Worm (Caenorhabditis elegans): ENCODE data around the gene Y7A5A.7.
A peak's percentile ranks its signal among the peaks of the same experiment; 100 is the strongest.

The Y7A5A.7 gene

DNA sequence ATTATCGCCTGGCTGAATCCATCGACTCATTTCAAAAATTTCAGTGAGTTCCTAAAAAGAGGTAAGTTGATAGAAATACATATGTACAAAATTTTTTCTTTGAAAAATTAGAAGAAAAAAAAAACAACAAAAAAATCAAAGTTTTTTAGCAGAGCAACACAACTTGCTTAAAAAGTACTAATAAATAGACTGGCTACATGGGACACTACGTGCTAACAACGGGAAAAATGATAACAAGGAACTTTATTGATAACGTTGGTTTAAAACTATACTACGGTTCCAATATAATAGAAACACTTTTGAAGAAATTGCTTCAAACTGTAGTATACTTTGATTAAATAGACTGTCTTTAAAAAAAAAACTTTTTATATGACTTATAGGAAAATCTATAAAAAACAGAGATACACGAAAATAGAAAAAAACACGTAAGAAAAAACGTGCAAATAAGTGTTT is 34.5 kb upstream of the Y7A5A.7 start, which contains the start of gene acox-1.6:
acox-1.6 (minus strand) TSS at position 51 of the 453 bp plus-strand sequence.
- peak; percentile 70 for TF ChIP-seq elt-2 (tag; optimal IDR thresholded peaks at IDR 0.05)
- TF ChIP-seq pha-4 (tag; optimal IDR thresholded peaks at IDR 0.05) = peak; percentile 42
- TF ChIP-seq jun-1 (tag; optimal IDR thresholded peaks at IDR 0.05) = no peak
- peak; percentile 85 for TF ChIP-seq pqm-1 (tag; optimal IDR thresholded peaks at IDR 0.05)

DNA sequence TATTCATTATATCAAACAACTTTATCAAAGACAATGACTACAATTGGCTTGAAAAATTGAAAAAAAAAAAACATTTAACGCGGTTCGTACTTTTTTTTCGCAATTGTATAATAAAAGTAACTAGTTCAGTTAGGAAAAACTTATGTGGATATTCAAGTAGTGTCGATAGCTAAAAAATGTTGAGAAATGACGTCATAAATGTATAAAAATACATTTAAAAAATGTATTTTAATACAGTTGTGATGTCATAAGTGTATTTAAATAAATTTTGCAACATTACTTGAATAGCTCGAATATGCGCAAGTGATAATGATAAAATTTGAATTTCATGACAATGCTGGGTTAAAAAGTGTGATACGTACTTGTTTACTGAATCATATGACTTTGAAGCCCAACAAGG is 27.6 kb upstream of the Y7A5A.7 start:
- TF ChIP-seq ztf-11 (tag; optimal IDR thresholded peaks at IDR 0.05) = no peak
- no peak for TF ChIP-seq lsy-12 (tag; optimal IDR thresholded peaks at IDR 0.05)
- no peak for TF ChIP-seq fkh-10 (GFP tag; optimal IDR thresholded peaks at IDR 0.05)
- TF ChIP-seq elt-1 (tag; optimal IDR thresholded peaks at IDR 0.05) = no peak
- no peak for TF ChIP-seq pha-4 (tag; optimal IDR thresholded peaks at IDR 0.05)
- TF ChIP-seq nhr-43 (tag; optimal IDR thresholded peaks at IDR 0.05; ENCODE audit: poor library complexity, severe bottlenecking) = no peak
- no peak for TF ChIP-seq ztf-4 (tag; optimal IDR thresholded peaks at IDR 0.05)
- no peak for TF ChIP-seq eor-1 (tag; optimal IDR thresholded peaks at IDR 0.05)
- no peak for TF ChIP-seq unc-62 (GFP tag; optimal IDR thresholded peaks at IDR 0.05)
- TF ChIP-seq sea-2 (GFP tag; optimal IDR thresholded peaks at IDR 0.05) = no peak
- no peak for TF ChIP-seq ZK546.5 (tag; optimal IDR thresholded peaks at IDR 0.05)
- TF ChIP-seq egl-27 (tag; optimal IDR thresholded peaks at IDR 0.05) = no peak
- TF ChIP-seq lin-15B (tag; optimal IDR thresholded peaks at IDR 0.05) = no peak
- TF ChIP-seq fos-1 (tag; optimal IDR thresholded peaks at IDR 0.05) = no peak
- no peak for TF ChIP-seq nhr-25 (tag; optimal IDR thresholded peaks at IDR 0.05)
- TF ChIP-seq zag-1 (tag; optimal IDR thresholded peaks at IDR 0.05) = no peak
- no peak for TF ChIP-seq ama-1 (optimal IDR thresholded peaks at IDR 0.05)
- no peak for TF ChIP-seq elt-3 (tag; optimal IDR thresholded peaks at IDR 0.05)
- TF ChIP-seq ceh-28 (tag; optimal IDR thresholded peaks at IDR 0.05) = no peak

DNA sequence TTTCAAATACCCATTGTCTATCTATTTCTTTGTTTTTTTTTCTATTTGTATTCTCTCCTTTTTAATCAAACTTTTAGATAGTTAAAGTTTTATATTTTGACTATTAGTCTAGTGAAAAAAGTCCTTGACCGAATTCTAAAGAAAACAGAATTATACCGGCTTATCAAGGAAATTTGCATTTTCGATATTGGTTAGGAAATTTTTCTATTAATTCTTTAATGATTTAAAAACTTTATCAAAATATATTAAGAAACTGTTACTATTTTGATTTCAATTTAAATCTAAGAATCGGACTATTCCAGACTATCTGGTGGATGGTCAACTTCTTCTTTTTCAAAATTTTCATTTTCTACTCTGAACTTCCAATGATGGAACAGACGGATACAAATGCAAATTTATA is 24.1 kb upstream of the Y7A5A.7 start, which contains the start of gene Y7A5A.20:
Y7A5A.20 (plus strand) TSS at position 301 of the 400 bp plus-strand sequence.
- no peak for TF ChIP-seq nhr-11 (tag; optimal IDR thresholded peaks at IDR 0.05)
- no peak for TF ChIP-seq egl-5 (tag; optimal IDR thresholded peaks at IDR 0.05)
- TF ChIP-seq skn-1 (tag; optimal IDR thresholded peaks at IDR 0.05) = no peak
- TF ChIP-seq jun-1 (tag; optimal IDR thresholded peaks at IDR 0.05) = no peak
- TF ChIP-seq ZK546.5 (tag; optimal IDR thresholded peaks at IDR 0.05) = no peak
- TF ChIP-seq aly-2 (tag; optimal IDR thresholded peaks at IDR 0.05) = no peak
- TF ChIP-seq ceh-9 (tag; optimal IDR thresholded peaks at IDR 0.05) = no peak

DNA sequence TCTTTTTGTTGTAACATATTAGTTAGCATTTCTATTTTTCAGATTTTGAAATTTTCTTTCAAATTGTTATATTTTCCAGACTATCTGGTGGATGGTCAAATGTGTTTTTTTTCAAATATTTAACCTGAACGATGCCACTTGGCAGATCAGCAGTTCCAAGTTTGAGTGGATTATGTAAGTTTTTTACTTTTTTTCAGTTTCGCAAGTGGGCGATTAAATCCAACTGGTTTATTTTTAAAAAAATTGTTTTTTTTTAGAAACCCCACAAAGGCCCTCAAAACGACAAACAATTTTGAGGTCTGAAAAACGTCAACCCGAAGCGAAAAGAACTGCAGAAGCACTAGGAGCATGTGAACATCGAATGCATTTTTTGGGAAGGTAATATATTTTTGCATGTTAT is 22.9 kb upstream of the Y7A5A.7 start, which contains the start of gene Y7A5A.9:
Y7A5A.9 (plus strand) TSS at position 301 of the 400 bp plus-strand sequence.
- TF ChIP-seq nhr-67 (tag; optimal IDR thresholded peaks at IDR 0.05) = no peak
- TF ChIP-seq ztf-11 (tag; optimal IDR thresholded peaks at IDR 0.05) = no peak
- no peak for TF ChIP-seq nhr-12 (tag; optimal IDR thresholded peaks at IDR 0.05)
- no peak for TF ChIP-seq lin-39 (tag; optimal IDR thresholded peaks at IDR 0.05)
- no peak for TF ChIP-seq ZK546.5 (tag; optimal IDR thresholded peaks at IDR 0.05)
- TF ChIP-seq nhr-77 (tag; optimal IDR thresholded peaks at IDR 0.05) = no peak
- TF ChIP-seq elt-3 (tag; optimal IDR thresholded peaks at IDR 0.05) = no peak
- no peak for TF ChIP-seq egl-5 (tag; optimal IDR thresholded peaks at IDR 0.05)
- TF ChIP-seq nfya-1 (tag; optimal IDR thresholded peaks at IDR 0.05; ENCODE audit: insufficient read depth) = no peak
- no peak for TF ChIP-seq ceh-9 (tag; optimal IDR thresholded peaks at IDR 0.05)
- no peak for TF ChIP-seq aly-2 (tag; optimal IDR thresholded peaks at IDR 0.05)
- TF ChIP-seq skn-1 (tag; optimal IDR thresholded peaks at IDR 0.05) = no peak
- TF ChIP-seq elt-1 (tag; optimal IDR thresholded peaks at IDR 0.05) = no peak
- TF ChIP-seq nhr-28 (tag; optimal IDR thresholded peaks at IDR 0.05) = no peak
- no peak for TF ChIP-seq ceh-82 (tag; optimal IDR thresholded peaks at IDR 0.05)
- TF ChIP-seq ztf-4 (tag; optimal IDR thresholded peaks at IDR 0.05) = no peak
- no peak for TF ChIP-seq jun-1 (tag; optimal IDR thresholded peaks at IDR 0.05)
- TF ChIP-seq ceh-28 (tag; optimal IDR thresholded peaks at IDR 0.05) = no peak

DNA sequence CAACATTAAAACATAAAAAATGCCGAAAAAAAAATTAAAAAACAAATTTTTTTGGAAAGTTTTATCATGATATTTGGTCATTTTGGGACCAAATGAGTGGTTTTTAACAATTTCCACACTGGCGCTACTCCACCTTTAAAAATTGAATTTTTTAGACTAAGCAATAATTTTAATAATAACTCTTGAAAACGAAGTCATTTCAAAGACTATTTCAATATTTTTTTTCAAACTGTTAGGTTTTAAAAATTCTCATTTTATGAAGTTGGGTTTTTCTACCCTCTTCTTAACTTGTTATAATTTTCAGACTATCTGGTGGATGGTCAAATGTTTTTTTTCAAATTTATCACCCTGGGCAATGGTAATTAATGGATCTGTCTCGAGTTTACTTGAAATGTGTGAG is 18.2 kb upstream of the Y7A5A.7 start, which contains the start of gene Y7A5A.8:
Y7A5A.8 (plus strand) TSS at position 301 of the 400 bp plus-strand sequence.
- TF ChIP-seq snpc-4 (tag; optimal IDR thresholded peaks at IDR 0.05) (no peak), skn-1 (tag; optimal IDR thresholded peaks at IDR 0.05) (no peak), nhr-237 (tag; optimal IDR thresholded peaks at IDR 0.05) (no peak), tbx-2 (tag; optimal IDR thresholded peaks at IDR 0.05) (no peak), pha-4 (tag; optimal IDR thresholded peaks at IDR 0.05) (no peak), unc-62 (GFP tag; optimal IDR thresholded peaks at IDR 0.05) (no peak), ceh-16 (tag; optimal IDR thresholded peaks at IDR 0.05) (no peak), eor-1 (tag; optimal IDR thresholded peaks at IDR 0.05) (no peak), nhr-23 (tag; optimal IDR thresholded peaks at IDR 0.05) (no peak), nhr-25 (tag; optimal IDR thresholded peaks at IDR 0.05) (no peak), mml-1 (tag; optimal IDR thresholded peaks at IDR 0.05) (no peak), unc-39 (tag; optimal IDR thresholded peaks at IDR 0.05) (no peak)
